Worm (Caenorhabditis elegans) whole organism, early embryonic: ENCODE data around the gene Y43F8A.1.

Source experiments
- B0310.2 ChIP-seq: sonication (generic microtip); optimal IDR thresholded peaks from 2 replicates; lab custom pipeline; 2016; ENCODE audit warnings: mild to moderate bottlenecking, missing genetic modification characterization, missing compliant biosample characterization
- F13C5.2 ChIP-seq: sonication (generic microtip); optimal IDR thresholded peaks from 2 replicates; lab custom pipeline; 2017; ENCODE audit warnings: mild to moderate bottlenecking, missing genetic modification characterization, inconsistent platforms, missing compliant biosample characterization
- aly-1 ChIP-seq: sonication (generic microtip); optimal IDR thresholded peaks from 2 replicates; lab custom pipeline; 2016; ENCODE audit warnings: missing genetic modification characterization, missing compliant biosample characterization
- ama-1 ChIP-seq: fragments of 150-350 bp; optimal IDR thresholded peaks from 2 replicates; lab custom pipeline; 2014
- ceh-13 ChIP-seq: fragments of 200-800 bp; sonication (Bioruptor generic); optimal IDR thresholded peaks from 2 replicates; lab custom pipeline; 2018; ENCODE audit warnings: mild to moderate bottlenecking, missing genetic modification characterization, missing compliant biosample characterization
- ceh-36 ChIP-seq: sonication (generic microtip); optimal IDR thresholded peaks from 2 replicates; lab custom pipeline; 2016; ENCODE audit warnings: missing genetic modification characterization, inconsistent platforms, missing compliant biosample characterization
- ets-7 ChIP-seq: sonication (generic microtip); optimal IDR thresholded peaks from 2 replicates; lab custom pipeline; 2016; ENCODE audit warnings: missing genotype, missing genetic modification characterization, missing compliant biosample characterization
- flt-1 ChIP-seq: fragments of 200-800 bp; sonication (Bioruptor generic); IDR thresholded peaks from 2 replicates; pipeline ENCODE4 v1.3.6; 2022; ENCODE audit warnings: missing genetic modification characterization, missing compliant biosample characterization
- hmbx-1 ChIP-seq: sonication (generic microtip); optimal IDR thresholded peaks from 2 replicates; lab custom pipeline; 2016; ENCODE audit warnings: mild to moderate bottlenecking, missing genetic modification characterization, missing compliant biosample characterization
- hmg-4 ChIP-seq: fragments of 200-800 bp; sonication (Bioruptor generic); optimal IDR thresholded peaks from 2 replicates; lab custom pipeline; 2018; ENCODE audit warnings: mild to moderate bottlenecking, missing genetic modification characterization, missing compliant biosample characterization
- hnd-1 ChIP-seq: sonication (generic microtip); optimal IDR thresholded peaks from 2 replicates; lab custom pipeline; 2016; ENCODE audit warnings: missing genetic modification characterization, missing compliant biosample characterization
- pes-1 ChIP-seq: fragments of 200-800 bp; sonication (Bioruptor generic); IDR thresholded peaks from 2 replicates; pipeline ENCODE4 v1.3.6; 2022; ENCODE audit warnings: missing genetic modification reagents, missing genetic modification characterization, missing compliant biosample characterization
- scrt-1 ChIP-seq: fragments of 200-800 bp; sonication (Bioruptor generic); IDR thresholded peaks from 2 replicates; pipeline ENCODE4 v1.3.6; 2022; ENCODE audit warnings: missing genetic modification characterization, missing compliant biosample characterization
- sea-1 ChIP-seq: fragments of 200-800 bp; sonication (Bioruptor generic); conservative IDR thresholded peaks from 2 replicates; pipeline ENCODE4 v1.3.6; 2022; ENCODE audit warnings: missing genetic modification characterization, missing compliant biosample characterization
- tbx-11 ChIP-seq: fragments of 200-800 bp; sonication (Bioruptor generic); IDR thresholded peaks from 2 replicates; pipeline ENCODE4 v1.3.6; 2022; ENCODE audit warnings: missing genetic modification characterization, missing compliant biosample characterization
- tbx-37 ChIP-seq: fragments of 200-800 bp; sonication (Bioruptor generic); conservative IDR thresholded peaks from 2 replicates; pipeline ENCODE4 v1.3.6; 2022; ENCODE audit warnings: missing genetic modification reagents, missing genetic modification characterization, missing compliant biosample characterization
- tra-4 ChIP-seq: sonication (generic microtip); optimal IDR thresholded peaks from 2 replicates; lab custom pipeline; 2017; ENCODE audit warnings: missing genetic modification characterization, missing compliant biosample characterization

Gene Y43F8A.1

ce11 chrV:19400619-19401018 lies 30.3 kb downstream of the Y43F8A.1 start, which contains the start of gene srw-86:
Gene srw-86, minus strand, starts transcription at chrV:19400719.
- no peak for TF ChIP-seq tra-4
- TF ChIP-seq scrt-1 (GFP tag; lab: Robert Waterston, UW): no peak
- no peak for TF ChIP-seq hmg-4 (GFP tag; lab: Kevin White, UChicago)
- no peak for TF ChIP-seq pes-1
- no peak for TF ChIP-seq F13C5.2 (tag; lab: Kevin White, UChicago)
- TF ChIP-seq ceh-36 (tag; lab: Kevin White, UChicago): no peak
- no peak for TF ChIP-seq tbx-11 (GFP tag; lab: Robert Waterston, UW)
- no peak for TF ChIP-seq sea-1 (GFP tag; lab: Robert Waterston, UW)
- TF ChIP-seq ama-1: no peak
- no peak for TF ChIP-seq hnd-1 (tag; lab: Kevin White, UChicago)
- no peak for TF ChIP-seq B0310.2 (tag; lab: Kevin White, UChicago)
- no peak for TF ChIP-seq ets-7 (tag; lab: Kevin White, UChicago)
- no peak for TF ChIP-seq tbx-37 (GFP tag; lab: Robert Waterston, UW)

ce11 chrV:19401429-19401828 lies 31.1 kb downstream of the Y43F8A.1 start:
- TF ChIP-seq ets-7 (tag; lab: Kevin White, UChicago): no peak
- no peak for TF ChIP-seq F13C5.2 (tag; lab: Kevin White, UChicago)
- TF ChIP-seq flt-1 (GFP tag; lab: Robert Waterston, UW): no peak
- TF ChIP-seq scrt-1 (GFP tag; lab: Robert Waterston, UW): no peak
- TF ChIP-seq hmg-4 (GFP tag; lab: Kevin White, UChicago): no peak
- TF ChIP-seq aly-1 (tag; lab: Kevin White, UChicago): no peak
- TF ChIP-seq sea-1 (GFP tag; lab: Robert Waterston, UW): no peak
- no peak for TF ChIP-seq hmbx-1 (tag; lab: Kevin White, UChicago)
- no peak for TF ChIP-seq tbx-37 (GFP tag; lab: Robert Waterston, UW)

- TF ChIP-seq ets-7 (tag; lab: Kevin White, UChicago) (no peak), ceh-36 (tag; lab: Kevin White, UChicago) (no peak), hmg-4 (GFP tag; lab: Kevin White, UChicago) (no peak), hnd-1 (tag; lab: Kevin White, UChicago) (no peak), tbx-11 (GFP tag; lab: Robert Waterston, UW) (no peak), pes-1 (no peak), B0310.2 (tag; lab: Kevin White, UChicago) (no peak), aly-1 (tag; lab: Kevin White, UChicago) (no peak), F13C5.2 (tag; lab: Kevin White, UChicago) (no peak), ceh-13 (no peak), flt-1 (GFP tag; lab: Robert Waterston, UW) (no peak), ama-1 (no peak)
Measured at ce11 chrV:19402855-19403254, 32.6 kb downstream of the Y43F8A.1 start, which contains the start of gene C25F9.12. Gene C25F9.12, minus strand, starts transcription at chrV:19402955.

ce11 chrV:19403619-19404018 lies 33.3 kb downstream of the Y43F8A.1 start:
- TF ChIP-seq ets-7 (tag; lab: Kevin White, UChicago): no peak
- no peak for TF ChIP-seq scrt-1 (GFP tag; lab: Robert Waterston, UW)
- no peak for TF ChIP-seq F13C5.2 (tag; lab: Kevin White, UChicago)
- no peak for TF ChIP-seq flt-1 (GFP tag; lab: Robert Waterston, UW)
- TF ChIP-seq sea-1 (GFP tag; lab: Robert Waterston, UW): no peak
- no peak for TF ChIP-seq hnd-1 (tag; lab: Kevin White, UChicago)

ce11 chrV:19405276-19405815 lies 35.1 kb downstream of the Y43F8A.1 start, which contains the start of the genes C25F9.6 and C25F9.10:
Gene C25F9.6, minus strand, starts transcription at chrV:19405326.
Gene C25F9.10, plus strand, starts transcription at chrV:19405729.
- TF ChIP-seq tbx-11 (GFP tag; lab: Robert Waterston, UW): no peak
- TF ChIP-seq scrt-1 (GFP tag; lab: Robert Waterston, UW): no peak
- TF ChIP-seq tbx-37 (GFP tag; lab: Robert Waterston, UW): no peak
- no peak for TF ChIP-seq ama-1
- TF ChIP-seq tra-4: no peak
- TF ChIP-seq B0310.2 (tag; lab: Kevin White, UChicago): no peak
- TF ChIP-seq flt-1 (GFP tag; lab: Robert Waterston, UW): no peak
- TF ChIP-seq ceh-13: no peak

- TF ChIP-seq ceh-13 (no peak), hmg-4 (GFP tag; lab: Kevin White, UChicago) (no peak), tbx-37 (GFP tag; lab: Robert Waterston, UW) (no peak), hmbx-1 (tag; lab: Kevin White, UChicago) (no peak)
Measured at ce11 chrV:19410663-19411062, 40.4 kb downstream of the Y43F8A.1 start, which contains the start of gene C25F9.5. Gene C25F9.5, minus strand, starts transcription at chrV:19410857.

- no peak for TF ChIP-seq tbx-11 (GFP tag; lab: Robert Waterston, UW)
- no peak for TF ChIP-seq F13C5.2 (tag; lab: Kevin White, UChicago)
- TF ChIP-seq sea-1 (GFP tag; lab: Robert Waterston, UW): no peak
- TF ChIP-seq B0310.2 (tag; lab: Kevin White, UChicago): no peak
- TF ChIP-seq tbx-37 (GFP tag; lab: Robert Waterston, UW): no peak
- TF ChIP-seq aly-1 (tag; lab: Kevin White, UChicago): no peak
- no peak for TF ChIP-seq ets-7 (tag; lab: Kevin White, UChicago)
- TF ChIP-seq scrt-1 (GFP tag; lab: Robert Waterston, UW): no peak
- no peak for TF ChIP-seq hnd-1 (tag; lab: Kevin White, UChicago)
- no peak for TF ChIP-seq ceh-36 (tag; lab: Kevin White, UChicago)
- TF ChIP-seq pes-1: no peak
- TF ChIP-seq flt-1 (GFP tag; lab: Robert Waterston, UW): no peak
- no peak for TF ChIP-seq tra-4
- TF ChIP-seq hmbx-1 (tag; lab: Kevin White, UChicago): no peak
- no peak for TF ChIP-seq hmg-4 (GFP tag; lab: Kevin White, UChicago)
- TF ChIP-seq ceh-13: no peak
Measured at ce11 chrV:19416475-19416874, 46.2 kb downstream of the Y43F8A.1 start, which contains the start of the genes C25F9.4 and C25F9.9. Gene C25F9.4, minus strand, starts transcription at chrV:19416575. Gene C25F9.9, plus strand, starts transcription at chrV:19416611.
